Fruit fly (Drosophila melanogaster): ENCODE results near the gene CG12880.

The CG12880 gene

DNA sequence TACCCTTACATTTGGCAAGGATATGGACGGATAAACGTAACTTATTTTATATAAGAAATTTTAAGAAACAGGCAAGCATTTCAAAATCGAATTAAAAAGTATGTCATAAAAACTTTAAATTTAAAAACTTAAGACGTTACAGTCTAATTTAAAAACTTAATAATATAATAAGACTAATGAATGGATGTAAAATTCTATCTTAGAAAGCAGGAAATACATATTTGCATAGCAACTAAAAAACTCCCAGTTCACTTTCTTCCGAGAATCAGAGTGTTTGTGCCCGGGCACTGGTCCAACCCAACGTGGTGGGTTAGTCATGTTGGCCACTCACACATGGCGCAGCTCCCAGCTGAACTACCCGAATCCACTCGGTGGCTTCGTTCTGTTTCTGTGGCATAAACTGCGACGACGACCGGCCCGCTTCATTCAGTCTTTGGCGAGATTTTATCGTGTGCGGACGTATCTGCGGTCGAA, at the start of gene CG12880 (continued):
- peak; percentile 28 for TF ChIP-seq CG6792 (GFP tag; optimal IDR thresholded peaks at IDR 0.05)
- TF ChIP-seq dsx (GFP tag; optimal IDR thresholded peaks at IDR 0.05; ENCODE audit: poor library complexity, severe bottlenecking), result no peak
- peak; percentile 69 for TF ChIP-seq CG32006 (GFP tag; optimal IDR thresholded peaks at IDR 0.05)
- TF ChIP-seq CG3032 (tag; optimal IDR thresholded peaks at IDR 0.05), result peak; percentile 26
- TF ChIP-seq OdsH (GFP tag; optimal IDR thresholded peaks at IDR 0.05), result peak; percentile 35
- peak in 1 of 2 experiments; percentile 73 for TF ChIP-seq salr (GFP tag; optimal IDR thresholded peaks at IDR 0.05)
- no peak for TF ChIP-seq CG8632 (GFP tag; optimal IDR thresholded peaks at IDR 0.05)

DNA sequence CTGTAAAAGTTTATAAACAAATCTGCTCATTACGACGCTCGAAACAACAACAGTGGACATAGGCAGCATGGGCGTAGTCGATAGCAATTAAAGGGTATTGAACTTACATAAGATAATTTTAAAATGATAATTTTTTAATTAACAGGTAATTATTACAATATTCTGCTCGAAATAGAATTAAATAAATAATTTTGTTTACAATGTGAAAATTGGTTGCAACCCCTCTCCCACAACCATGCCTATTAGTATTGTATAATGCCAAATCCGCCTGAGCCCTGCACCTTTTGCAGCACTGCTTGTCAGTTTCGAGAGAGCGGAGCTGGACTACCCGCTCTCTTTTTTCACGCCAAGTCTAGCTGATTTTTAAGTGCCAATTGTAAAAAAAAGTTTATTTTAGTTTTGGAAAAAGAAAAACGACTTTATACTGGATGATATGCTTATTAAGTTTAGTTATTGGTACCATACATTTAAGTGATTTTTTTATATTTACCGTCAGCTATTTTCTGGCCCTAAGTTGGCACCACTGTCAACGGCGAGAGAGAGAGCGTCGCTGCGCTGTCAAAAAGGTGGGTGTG, 49.7 kb upstream of the CG12880 start, which contains the start of the genes CG5611 and Mtl:
Gene CG5611 (minus strand): TSS at position 51 of the 575 bp plus-strand sequence.
Gene Mtl (plus strand): TSS at position 403 of the 575 bp plus-strand sequence.
- TF ChIP-seq CG9139 (GFP tag; optimal IDR thresholded peaks at IDR 0.05), result peak; percentile 99
- peak; percentile 99 for TF ChIP-seq CG10669 (GFP tag; optimal IDR thresholded peaks at IDR 0.05)
- peak; percentile 99 for TF ChIP-seq CG1621 (tag; optimal IDR thresholded peaks at IDR 0.05)
- peak; percentile 99 for TF ChIP-seq CG11902 (GFP tag; optimal IDR thresholded peaks at IDR 0.05)
- peak; percentile 99 for TF ChIP-seq Met (GFP tag; optimal IDR thresholded peaks at IDR 0.05)
- TF ChIP-seq Eip75B (GFP tag; optimal IDR thresholded peaks at IDR 0.05), result peak; percentile 99
- peak; percentile 100 for TF ChIP-seq CG6163 (GFP tag; IDR thresholded peaks at IDR 0.05)
- TF ChIP-seq dsx (GFP tag; optimal IDR thresholded peaks at IDR 0.05; ENCODE audit: poor library complexity, severe bottlenecking), result peak; percentile 99
- peak; percentile 99 for TF ChIP-seq CG4318 (GFP tag; optimal IDR thresholded peaks at IDR 0.05)
- TF ChIP-seq pdm3 (GFP tag; optimal IDR thresholded peaks at IDR 0.05), result peak; percentile 99
- peak; percentile 100 for TF ChIP-seq Gug (GFP tag; IDR thresholded peaks at IDR 0.05)
- TF ChIP-seq net (GFP tag; optimal IDR thresholded peaks at IDR 0.05), result peak; percentile 99
- TF ChIP-seq Hr38 (GFP tag; optimal IDR thresholded peaks at IDR 0.05), result peak; percentile 57
- TF ChIP-seq vri (GFP tag; optimal IDR thresholded peaks at IDR 0.05), result peak; percentile 98
- TF ChIP-seq Ets21C (GFP tag; optimal IDR thresholded peaks at IDR 0.05), result peak; percentile 98
- peak; percentile 98 for TF ChIP-seq CG6854 (GFP tag; optimal IDR thresholded peaks at IDR 0.05)
- peak; percentile 100 for TF ChIP-seq CG32006 (GFP tag; optimal IDR thresholded peaks at IDR 0.05)
- peak; percentile 100 for TF ChIP-seq CG8119 (GFP tag; IDR thresholded peaks at IDR 0.05)
- TF ChIP-seq Sox15 (GFP tag; optimal IDR thresholded peaks at IDR 0.05), result peak; percentile 99
- TF ChIP-seq fkh (GFP tag; optimal IDR thresholded peaks at IDR 0.05), result peak; percentile 98
- peak; percentile 100 for TF ChIP-seq OdsH (GFP tag; optimal IDR thresholded peaks at IDR 0.05)
- TF ChIP-seq spab (GFP tag; optimal IDR thresholded peaks at IDR 0.05), result peak; percentile 99
- peak; percentile 99 for TF ChIP-seq lz (GFP tag; optimal IDR thresholded peaks at IDR 0.05)
- peak; percentile 100 for TF ChIP-seq acj6 (GFP tag; optimal IDR thresholded peaks at IDR 0.05)
- TF ChIP-seq CG7368 (GFP tag; optimal IDR thresholded peaks at IDR 0.05), result peak; percentile 99
- peak; percentile 100 for TF ChIP-seq CG15336 (GFP tag; IDR thresholded peaks at IDR 0.05)
- peak; percentile 98 for TF ChIP-seq Eip93F (GFP tag; optimal IDR thresholded peaks at IDR 0.05)
- TF ChIP-seq fd85E (GFP tag; optimal IDR thresholded peaks at IDR 0.05), result peak; percentile 97
- peak; percentile 99 for TF ChIP-seq Sox14 (GFP tag; optimal IDR thresholded peaks at IDR 0.05)
- peak; percentile 100 for TF ChIP-seq Eip78C (GFP tag)
- TF ChIP-seq Lpt (GFP tag; optimal IDR thresholded peaks at IDR 0.05), result peak; percentile 99
- TF ChIP-seq Blimp-1 (GFP tag; optimal IDR thresholded peaks at IDR 0.05), result peak; percentile 97
- peak; percentile 99 for TF ChIP-seq Hr39 (GFP tag; optimal IDR thresholded peaks at IDR 0.05)
- TF ChIP-seq dac (GFP tag; optimal IDR thresholded peaks at IDR 0.05), result peak; percentile 99
- peak; percentile 100 for TF ChIP-seq esn (GFP tag; optimal IDR thresholded peaks at IDR 0.05)
- TF ChIP-seq eg (GFP tag; IDR thresholded peaks at IDR 0.05), result peak; percentile 100
- TF ChIP-seq ss (GFP tag; optimal IDR thresholded peaks at IDR 0.05), result peak; percentile 98 to 99
- TF ChIP-seq salr (GFP tag; optimal IDR thresholded peaks at IDR 0.05), result peak; percentile 99
- TF ChIP-seq CG6808 (GFP tag; optimal IDR thresholded peaks at IDR 0.05), result peak; percentile 98
- TF ChIP-seq CG11294 (GFP tag; IDR thresholded peaks at IDR 0.05), result peak; percentile 100
- peak; percentile 99 for TF ChIP-seq CG6792 (GFP tag; optimal IDR thresholded peaks at IDR 0.05)
- TF ChIP-seq CG11762 (GFP tag; optimal IDR thresholded peaks at IDR 0.05; ENCODE audit: insufficient read depth), result peak; percentile 99
- peak; percentile 100 for TF ChIP-seq CG34406 (GFP tag; optimal IDR thresholded peaks at IDR 0.05)
- peak; percentile 100 for TF ChIP-seq achi (GFP tag; optimal IDR thresholded peaks at IDR 0.05)
- peak; percentile 99 for TF ChIP-seq Smox (GFP tag; optimal IDR thresholded peaks at IDR 0.05)
- peak; percentile 99 for TF ChIP-seq CG31627 (GFP tag; optimal IDR thresholded peaks at IDR 0.05)
